Worm (Caenorhabditis elegans) whole organism, L4 larva: Measurements from ENCODE around the gene cni-1.

Experiments
- F37D6.2 ChIP-seq: sonication (generic microtip); optimal IDR thresholded peaks from 2 replicates; lab custom pipeline; 2016; ENCODE audit warnings: mild to moderate bottlenecking, missing genetic modification characterization, missing compliant biosample characterization
- F49E8.2 ChIP-seq: sonication (generic microtip); optimal IDR thresholded peaks from 2 replicates; lab custom pipeline; 2016; ENCODE audit warnings: missing compliant biosample characterization, mild to moderate bottlenecking, missing genetic modification characterization, borderline replicate concordance
- T26A8.4 ChIP-seq: fragments of 200-800 bp; sonication (Bioruptor generic); IDR thresholded peaks from 2 replicates; pipeline ENCODE4 v1.3.6; 2022; ENCODE audit warnings: missing genetic modification characterization, missing compliant biosample characterization
- aha-1 ChIP-seq: fragments of 150-350 bp; peaks from one replicate; lab custom pipeline; 2014; ENCODE audit warnings: missing biosample characterization, missing genetic modification characterization
- aly-2 ChIP-seq: sonication (generic microtip); optimal IDR thresholded peaks from 2 replicates; lab custom pipeline; 2018; ENCODE audit warnings: missing biosample characterization, missing genetic modification characterization
- arid-1 ChIP-seq: fragments of 200-800 bp; sonication (Bioruptor generic); conservative IDR thresholded peaks from 2 replicates; pipeline ENCODE4 v1.3.6; 2022; ENCODE audit warnings: missing genetic modification reagents, missing genetic modification characterization, missing compliant biosample characterization
- ceh-28 ChIP-seq: fragments of 150-350 bp; optimal IDR thresholded peaks from 2 replicates; lab custom pipeline; 2014; ENCODE audit warnings: missing biosample characterization, missing genetic modification reagents, missing genetic modification characterization
- cey-2 ChIP-seq: sonication (generic microtip); optimal IDR thresholded peaks from 3 replicates; lab custom pipeline; 2017; ENCODE audit warnings: missing genetic modification characterization, mild to moderate bottlenecking, missing compliant biosample characterization, antibody characterized with exemption, borderline replicate concordance; ENCODE audit not compliant: insufficient read depth
- ctbp-1 ChIP-seq: fragments of 200-800 bp; sonication (Bioruptor generic); IDR thresholded peaks from 2 replicates; pipeline ENCODE4 v1.3.6; 2022; ENCODE audit warnings: missing genetic modification reagents, missing genetic modification characterization, missing compliant biosample characterization
- dmd-6 ChIP-seq: fragments of 200-800 bp; sonication (Bioruptor generic); IDR thresholded peaks from 2 replicates; pipeline ENCODE4 v1.3.6; 2022; ENCODE audit warnings: missing genetic modification reagents, missing genetic modification characterization, missing compliant biosample characterization
- dpl-1 ChIP-seq: fragments of 150-350 bp; optimal IDR thresholded peaks from 2 replicates; lab custom pipeline; 2014; ENCODE audit warnings: missing biosample characterization, missing genetic modification reagents, missing genetic modification characterization
- dve-1 ChIP-seq: sonication (generic microtip); optimal IDR thresholded peaks from 2 replicates; lab custom pipeline; 2017; ENCODE audit warnings: antibody characterized with exemption, mild to moderate bottlenecking, missing genetic modification characterization, missing compliant biosample characterization; ENCODE audit not compliant: insufficient read depth
- fkh-10 ChIP-seq: fragments of 150-350 bp; optimal IDR thresholded peaks from 2 replicates; lab custom pipeline; 2014; ENCODE audit warnings: missing biosample characterization, missing genetic modification reagents, missing genetic modification characterization
- fos-1 ChIP-seq: fragments of 150-350 bp; optimal IDR thresholded peaks from 2 replicates; lab custom pipeline; 2014; ENCODE audit warnings: missing biosample characterization, missing genetic modification characterization
- gei-8 ChIP-seq: fragments of 200-800 bp; sonication (Bioruptor generic); optimal IDR thresholded peaks from 2 replicates; lab custom pipeline; 2018; ENCODE audit warnings: mild to moderate bottlenecking, missing genetic modification characterization, missing compliant biosample characterization
- hif-1 ChIP-seq, 2 experiments: sonication (generic microtip); optimal IDR thresholded peaks; 2 replicates each; lab custom pipeline; 2016 to 2017; ENCODE audit warnings: missing compliant biosample characterization in 2 of 2, missing genetic modification characterization in 2 of 2, missing genetic modification reagents in 2 of 2, missing genotype in 2 of 2, mild to moderate bottlenecking in 1 of 2
- lin-1 ChIP-seq: fragments of 200-800 bp; sonication (Bioruptor generic); IDR thresholded peaks from 2 replicates; pipeline ENCODE4 v1.3.6; 2022; ENCODE audit warnings: missing genetic modification reagents, missing genetic modification characterization, missing compliant biosample characterization
- lin-29 ChIP-seq: fragments of 200-800 bp; sonication (Bioruptor generic); IDR thresholded peaks from 2 replicates; pipeline ENCODE4 v1.3.6; 2022; ENCODE audit warnings: missing genetic modification reagents, missing genetic modification characterization, missing compliant biosample characterization
- lir-3 ChIP-seq: sonication (generic microtip); optimal IDR thresholded peaks from 2 replicates; lab custom pipeline; 2016; ENCODE audit warnings: mild to moderate bottlenecking, missing genetic modification characterization, missing compliant biosample characterization
- madf-5 ChIP-seq, 2 experiments: fragments of 200-800 bp; sonication (Bioruptor generic); IDR thresholded peaks; 2 replicates each; pipeline ENCODE4 v1.3.6; 2022; ENCODE audit warnings: missing compliant biosample characterization in 2 of 2, missing genetic modification characterization in 2 of 2
- madf-9 ChIP-seq: fragments of 200-800 bp; sonication (Bioruptor generic); conservative IDR thresholded peaks from 2 replicates; pipeline ENCODE4 v1.3.6; 2022; ENCODE audit warnings: missing genetic modification reagents, missing genetic modification characterization, missing compliant biosample characterization
- mdl-1 ChIP-seq, 2 experiments: fragments of 150-350 bp in 1 of 2; sonication (generic microtip) in 1 of 2; optimal IDR thresholded peaks; 2 replicates each; lab custom pipeline; 2014 to 2017; ENCODE audit warnings: missing biosample characterization in 2 of 2, missing genetic modification characterization in 2 of 2
- mxl-2 ChIP-seq: fragments of 200-800 bp; sonication (Bioruptor generic); conservative IDR thresholded peaks from 2 replicates; pipeline ENCODE4 v1.3.6; 2022; ENCODE audit warnings: missing genetic modification reagents, missing genetic modification characterization, missing compliant biosample characterization
- nhr-11 ChIP-seq: fragments of 150-350 bp; optimal IDR thresholded peaks from 2 replicates; lab custom pipeline; 2014; ENCODE audit warnings: missing biosample characterization, missing genetic modification characterization
- nhr-25 ChIP-seq: sonication (generic microtip); optimal IDR thresholded peaks from 2 replicates; lab custom pipeline; 2017; ENCODE audit warnings: missing genetic modification characterization, mild to moderate bottlenecking, missing compliant biosample characterization, antibody characterized with exemption, moderate library complexity, borderline replicate concordance; ENCODE audit not compliant: insufficient read depth
- nhr-28 ChIP-seq: fragments of 150-350 bp; optimal IDR thresholded peaks from 2 replicates; lab custom pipeline; 2014; ENCODE audit warnings: missing biosample characterization, missing genetic modification characterization
- nhr-42 ChIP-seq: fragments of 200-800 bp; sonication (Bioruptor generic); IDR thresholded peaks from 2 replicates; pipeline ENCODE4 v1.3.6; 2022; ENCODE audit warnings: missing genetic modification characterization, missing compliant biosample characterization
- nhr-48 ChIP-seq: sonication (generic microtip); optimal IDR thresholded peaks from 2 replicates; lab custom pipeline; 2016; ENCODE audit warnings: mild to moderate bottlenecking, missing genetic modification characterization, missing compliant biosample characterization
- nhr-6 ChIP-seq: fragments of 150-350 bp; optimal IDR thresholded peaks from 2 replicates; lab custom pipeline; 2014; ENCODE audit warnings: missing biosample characterization, missing genetic modification characterization
- nhr-77 ChIP-seq: fragments of 150-350 bp; optimal IDR thresholded peaks from 2 replicates; lab custom pipeline; 2014; ENCODE audit warnings: missing biosample characterization, missing genetic modification characterization
- pha-4 ChIP-seq, 2 experiments: fragments of 150-350 bp in 1 of 2; fragments of 200-800 bp in 1 of 2; sonication (Bioruptor generic) in 1 of 2; IDR thresholded peaks in 1 of 2; optimal IDR thresholded peaks in 1 of 2; 2 replicates each; pipeline versions ENCODE4 v1.3.6 to Lab custom; 2014 to 2022; ENCODE audit warnings: missing genetic modification characterization in 2 of 2, missing genetic modification reagents in 2 of 2, missing biosample characterization in 1 of 2, missing compliant biosample characterization in 1 of 2
- pqm-1 ChIP-seq: sonication (generic microtip); optimal IDR thresholded peaks from 2 replicates; lab custom pipeline; 2017; ENCODE audit warnings: missing biosample characterization, missing genetic modification characterization
- saeg-2 ChIP-seq: fragments of 200-800 bp; sonication (Bioruptor generic); IDR thresholded peaks from 2 replicates; pipeline ENCODE4 v1.3.6; 2022; ENCODE audit warnings: missing genetic modification reagents, missing genetic modification characterization, missing compliant biosample characterization
- set-16 ChIP-seq: fragments of 200-800 bp; sonication (Bioruptor generic); IDR thresholded peaks from 2 replicates; pipeline ENCODE4 v1.3.6; 2022; ENCODE audit warnings: missing genetic modification reagents, missing genetic modification characterization, missing compliant biosample characterization
- spr-3 ChIP-seq: fragments of 200-800 bp; sonication (Bioruptor generic); optimal IDR thresholded peaks from 2 replicates; lab custom pipeline; 2018; ENCODE audit warnings: mild to moderate bottlenecking, missing genetic modification characterization, missing compliant biosample characterization
- tra-1 ChIP-seq: fragments of 200-800 bp; sonication (Bioruptor generic); IDR thresholded peaks from 2 replicates; pipeline ENCODE4 v1.3.6; 2022; ENCODE audit warnings: missing genetic modification reagents, missing genetic modification characterization, missing compliant biosample characterization
- zip-2 ChIP-seq: fragments of 150-350 bp; optimal IDR thresholded peaks from 2 replicates; lab custom pipeline; 2014; ENCODE audit warnings: missing biosample characterization, missing genetic modification characterization

The cni-1 gene

DNA sequence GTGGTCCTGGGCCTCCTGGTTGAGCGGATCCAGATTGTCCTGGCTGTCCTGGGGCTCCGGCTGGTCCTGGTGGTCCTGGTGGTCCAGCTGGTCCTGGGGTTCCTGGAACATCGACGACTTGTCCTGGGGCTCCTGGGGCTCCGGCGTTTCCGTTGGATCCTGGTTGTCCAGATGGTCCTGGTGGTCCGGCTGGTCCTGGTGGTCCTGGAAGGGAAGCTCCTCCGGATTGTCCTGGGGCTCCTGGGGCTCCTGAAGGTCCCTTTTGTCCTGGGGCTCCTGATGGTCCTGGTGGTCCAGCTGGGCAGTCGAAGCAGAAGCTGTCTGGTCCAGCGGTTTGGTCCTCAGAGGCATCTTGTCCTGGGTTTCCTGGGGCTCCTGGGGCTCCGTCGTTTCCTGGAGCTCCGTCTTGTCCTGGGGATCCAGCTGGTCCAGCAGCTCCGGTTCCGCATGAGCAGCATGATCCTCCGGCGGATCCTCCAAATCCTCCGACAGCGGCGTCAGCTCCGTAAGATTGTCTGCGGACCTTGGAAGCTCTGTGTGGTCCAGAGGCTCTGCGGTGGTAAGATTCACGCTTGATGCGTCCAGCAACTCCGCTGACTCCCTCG lies 21.2 kb downstream of the cni-1 start:
- TF ChIP-seq madf-5 (GFP tag; IDR thresholded peaks at IDR 0.05; lab: Robert Waterston, UW) (peak in 1 of 2 experiments; percentile 55; a peak in 2 of 4 replicates), set-16 (GFP tag; lab: Robert Waterston, UW) (peak; percentile 98)

DNA sequence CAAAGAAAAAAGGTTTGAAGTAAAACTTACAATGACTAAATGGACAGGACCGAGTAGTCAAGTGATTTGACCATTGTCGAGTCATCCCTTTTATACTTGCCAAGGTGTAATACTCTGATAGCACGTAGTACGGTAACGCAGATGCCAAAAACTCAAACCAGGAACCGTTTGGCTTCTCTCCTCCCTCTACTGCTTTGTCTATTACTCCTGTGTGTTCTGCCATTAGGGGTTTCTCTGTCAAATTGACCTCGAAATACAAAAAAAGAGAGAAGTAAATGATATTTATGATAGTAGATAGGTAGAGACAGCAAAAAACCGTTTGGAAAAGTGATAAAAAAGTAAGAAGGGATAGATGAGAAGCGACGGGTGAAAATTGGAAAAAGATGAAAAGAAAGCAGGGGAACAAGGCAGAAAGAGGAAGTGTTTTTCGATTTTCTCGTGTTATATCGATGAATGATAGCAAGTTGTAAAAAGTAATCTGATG lies 22.0 kb downstream of the cni-1 start, which contains the start of the genes col-159 and col-160:
col-159 (minus strand) TSS at position 51 of the 484 bp plus-strand sequence.
col-160 (minus strand) TSS at position 63 of the 484 bp plus-strand sequence.
- TF ChIP-seq spr-3 (GFP tag; lab: Kevin White, UChicago) = no peak
- peak; percentile 59 for TF ChIP-seq nhr-25 (tag; lab: Kevin White, UChicago)
- TF ChIP-seq saeg-2 (GFP tag; lab: Robert Waterston, UW) = no peak
- peak; percentile 55 for TF ChIP-seq dmd-6 (GFP tag; lab: Robert Waterston, UW)
- TF ChIP-seq nhr-28 (tag; lab: Kevin White, UChicago) = peak; percentile 56
- no peak for TF ChIP-seq lin-29 (GFP tag; lab: Robert Waterston, UW)
- TF ChIP-seq fos-1 = no peak
- no peak for TF ChIP-seq hif-1 (tag; optimal IDR thresholded peaks at IDR 0.05; lab: Kevin White, UChicago)
- TF ChIP-seq nhr-48 (tag; lab: Kevin White, UChicago) = peak; percentile 12
- TF ChIP-seq lin-1 = 0 out of 2 replicates have a peak, but pooled peaks have one; percentile 27
- no peak for TF ChIP-seq lir-3 (tag; lab: Kevin White, UChicago)
- TF ChIP-seq nhr-77 = peak; percentile 40
- no peak for TF ChIP-seq ceh-28 (tag; lab: Kevin White, UChicago)
- TF ChIP-seq F37D6.2 (tag; lab: Kevin White, UChicago) = no peak
- TF ChIP-seq aly-2 = no peak
- no peak for TF ChIP-seq nhr-6
- TF ChIP-seq nhr-42 (GFP tag; lab: Robert Waterston, UW) = no peak
- no peak for TF ChIP-seq madf-9 (GFP tag; lab: Robert Waterston, UW)
- TF ChIP-seq cey-2 (tag; lab: Kevin White, UChicago) = peak; percentile 79
- peak; percentile 23 for TF ChIP-seq dve-1
- TF ChIP-seq tra-1 (GFP tag; lab: Robert Waterston, UW) = peak; percentile 75
- TF ChIP-seq nhr-11 (tag; lab: Kevin White, UChicago) = no peak
- TF ChIP-seq pha-4 (GFP tag; IDR thresholded peaks at IDR 0.05; lab: Robert Waterston, UW) = no peak
- TF ChIP-seq pha-4 (tag; optimal IDR thresholded peaks at IDR 0.05; lab: Kevin White, UChicago) = no peak
- no peak for TF ChIP-seq zip-2
- TF ChIP-seq arid-1 (GFP tag; lab: Robert Waterston, UW) = no peak
- no peak for TF ChIP-seq mxl-2 (GFP tag; lab: Robert Waterston, UW)
- TF ChIP-seq dpl-1 (GFP tag; lab: Kevin White, UChicago) = no peak
- no peak for TF ChIP-seq F49E8.2 (tag; lab: Kevin White, UChicago)
- peak; percentile 28 for TF ChIP-seq gei-8 (GFP tag; lab: Kevin White, UChicago)
- peak; percentile 80 for TF ChIP-seq aha-1 (tag; lab: Kevin White, UChicago)
- no peak for TF ChIP-seq T26A8.4
- TF ChIP-seq mdl-1 (tag; optimal IDR thresholded peaks at IDR 0.05; lab: Kevin White, UChicago) = peak in 1 of 2 experiments; percentile 26

DNA sequence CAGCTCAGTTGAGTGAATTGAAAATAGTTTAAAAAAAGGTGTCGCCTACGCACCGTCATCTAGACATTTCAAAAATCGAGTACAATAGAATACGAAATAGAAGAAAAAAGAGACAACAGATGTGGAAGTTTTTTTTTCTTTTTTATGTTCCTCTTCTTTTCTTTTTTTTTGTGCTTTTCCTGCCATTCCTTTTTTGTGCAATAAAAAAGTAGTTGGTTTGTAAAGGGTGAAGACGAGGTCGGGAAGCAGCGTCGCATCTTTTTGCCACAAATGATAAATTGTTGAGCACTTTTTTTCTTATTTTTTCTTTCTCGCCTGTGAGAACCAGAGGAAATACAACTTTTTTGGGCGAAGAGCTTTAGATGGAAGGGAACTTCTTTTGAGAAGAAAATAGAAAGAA lies 26.4 kb downstream of the cni-1 start:
- TF ChIP-seq fkh-10 (GFP tag; lab: Kevin White, UChicago) (peak; percentile 57), ctbp-1 (GFP tag; lab: Robert Waterston, UW) (no peak), pqm-1 (tag; lab: Kevin White, UChicago) (no peak)
